Fruit fly (Drosophila melanogaster) whole organism, embryonic: ENCODE data around the gene CG13060.
A peak's percentile ranks its signal among the peaks of the same experiment; 100 is the strongest.

Source experiments
- Blimp-1 ChIP-seq: fragments of 200-800 bp; sonication (Bioruptor generic); optimal IDR thresholded peaks from 3 replicates; lab custom pipeline; 2018; ENCODE audit warnings: missing biosample characterization, missing genetic modification characterization, mild to moderate bottlenecking, moderate library complexity, missing genetic modification reagents
- Bteb2 ChIP-seq: fragments of 200-800 bp; sonication (Bioruptor generic); optimal IDR thresholded peaks from 2 replicates; lab custom pipeline; 2016; ENCODE audit warnings: missing biosample characterization, missing genetic modification characterization
- CG10462 ChIP-seq: fragments of 200-800 bp; sonication (Bioruptor generic); optimal IDR thresholded peaks from 2 replicates; lab custom pipeline; 2016; ENCODE audit warnings: missing biosample characterization, missing genetic modification characterization
- CG11723 ChIP-seq: fragments of 200-800 bp; sonication (Bioruptor generic); optimal IDR thresholded peaks from 2 replicates; lab custom pipeline; 2017; ENCODE audit warnings: missing biosample characterization, mild to moderate bottlenecking, missing genetic modification characterization
- CG12769 ChIP-seq: fragments of 200-800 bp; sonication (Bioruptor generic); optimal IDR thresholded peaks from 2 replicates; lab custom pipeline; 2019; ENCODE audit warnings: missing biosample characterization, mild to moderate bottlenecking, missing genetic modification characterization, moderate library complexity
- CG1602 ChIP-seq: fragments of 200-800 bp; sonication (Bioruptor generic); optimal IDR thresholded peaks from 3 replicates; lab custom pipeline; 2016; ENCODE audit warnings: missing biosample characterization, missing genetic modification characterization
- CG1647 ChIP-seq: fragments of 200-800 bp; sonication (Bioruptor generic); optimal IDR thresholded peaks from 3 replicates; lab custom pipeline; 2016; ENCODE audit warnings: missing biosample characterization, missing genetic modification characterization
- CG16815 ChIP-seq: fragments of 200-800 bp; sonication (Bioruptor generic); optimal IDR thresholded peaks from 3 replicates; lab custom pipeline; 2017; ENCODE audit warnings: missing biosample characterization, mild to moderate bottlenecking, missing genetic modification characterization
- CG18764 ChIP-seq: fragments of 200-800 bp; sonication (Bioruptor generic); optimal IDR thresholded peaks from 3 replicates; lab custom pipeline; 2016; ENCODE audit warnings: missing biosample characterization, missing genetic modification characterization
- CG2116 ChIP-seq: fragments of 200-800 bp; sonication (Bioruptor generic); optimal IDR thresholded peaks from 3 replicates; lab custom pipeline; 2018; ENCODE audit warnings: missing biosample characterization, mild to moderate bottlenecking, missing genetic modification characterization
- CG2120 ChIP-seq: fragments of 200-800 bp; sonication (Bioruptor generic); optimal IDR thresholded peaks from 3 replicates; lab custom pipeline; 2016; ENCODE audit warnings: missing biosample characterization, missing genetic modification characterization
- CG2875 ChIP-seq: fragments of 200-800 bp; sonication (Bioruptor generic); optimal IDR thresholded peaks from 2 replicates; lab custom pipeline; 2017; ENCODE audit warnings: missing biosample characterization, mild to moderate bottlenecking, missing genetic modification characterization, missing genetic modification reagents
- CG2889 ChIP-seq: fragments of 200-800 bp; sonication (Bioruptor generic); IDR thresholded peaks from 3 replicates; pipeline ENCODE4 v1.3.6; 2022; ENCODE audit warnings: missing biosample characterization, missing genetic modification characterization
- CG31365 ChIP-seq: fragments of 200-800 bp; sonication (Bioruptor generic); optimal IDR thresholded peaks from 2 replicates; lab custom pipeline; 2018; ENCODE audit warnings: missing biosample characterization, mild to moderate bottlenecking, missing genetic modification characterization
- CG3726 ChIP-seq: fragments of 200-800 bp; sonication (Bioruptor generic); IDR thresholded peaks from 3 replicates; pipeline ENCODE4, ENCODE4 v1.3.6; 2022; ENCODE audit warnings: missing biosample characterization, missing genetic modification characterization
- CG42726 ChIP-seq: fragments of 200-800 bp; sonication (Bioruptor generic); IDR thresholded peaks from 2 replicates; pipeline ENCODE4 v1.3.6; 2022; ENCODE audit warnings: missing biosample characterization, missing genetic modification characterization; ENCODE audit not compliant: partially characterized antibody
- CG43689 ChIP-seq: fragments of 200-800 bp; sonication (Bioruptor generic); IDR thresholded peaks from 2 replicates; pipeline ENCODE4 v1.3.6; 2022; ENCODE audit warnings: missing biosample characterization, missing genetic modification characterization
- CG6765 ChIP-seq: fragments of 200-800 bp; sonication (Bioruptor generic); optimal IDR thresholded peaks from 3 replicates; lab custom pipeline; 2017; ENCODE audit warnings: missing biosample characterization, mild to moderate bottlenecking, missing genetic modification characterization
- CG7786 ChIP-seq: fragments of 200-800 bp; sonication (Bioruptor generic); optimal IDR thresholded peaks from 2 replicates; lab custom pipeline; 2016; ENCODE audit warnings: missing biosample characterization, missing genetic modification characterization
- CG9727 ChIP-seq: fragments of 200-800 bp; sonication (Bioruptor generic); optimal IDR thresholded peaks from 3 replicates; lab custom pipeline; 2017; ENCODE audit warnings: missing biosample characterization, mild to moderate bottlenecking, missing genetic modification characterization
- Gug ChIP-seq: fragments of 200-800 bp; sonication (Bioruptor generic); IDR thresholded peaks from 4 replicates; pipeline ENCODE4 v1.3.6; 2022; ENCODE audit warnings: missing biosample characterization, missing genetic modification characterization
- HmgZ ChIP-seq: fragments of 200-800 bp; sonication (Bioruptor generic); optimal IDR thresholded peaks from 2 replicates; lab custom pipeline; 2018; ENCODE audit warnings: missing biosample characterization, mild to moderate bottlenecking, missing genetic modification characterization
- Hmr ChIP-seq: fragments of 200-800 bp; sonication (Bioruptor generic); optimal IDR thresholded peaks from 3 replicates; lab custom pipeline; 2017; ENCODE audit warnings: mild to moderate bottlenecking, missing biosample characterization, missing genetic modification reagents, missing genetic modification characterization
- Lim3 ChIP-seq: fragments of 200-800 bp; sonication (Bioruptor generic); IDR thresholded peaks from 2 replicates; pipeline ENCODE4 v1.3.6; 2022; ENCODE audit warnings: missing biosample characterization, missing genetic modification characterization
- Max ChIP-seq: fragments of 200-800 bp; sonication (Bioruptor generic); optimal IDR thresholded peaks from 2 replicates; lab custom pipeline; 2016; ENCODE audit warnings: missing biosample characterization, mild to moderate bottlenecking, missing genetic modification characterization
- Med ChIP-seq: fragments of 200-800 bp; sonication (Bioruptor generic); peaks from one replicate; lab custom pipeline; 2016; ENCODE audit warnings: missing biosample characterization, missing genetic modification characterization, mild to moderate bottlenecking, inconsistent platforms, moderate library complexity
- Rx ChIP-seq: fragments of 200-800 bp; sonication (Bioruptor generic); IDR thresholded peaks from 2 replicates; pipeline ENCODE4 v1.3.6; 2022; ENCODE audit warnings: missing biosample characterization, missing genetic modification characterization
- Sin3A ChIP-seq: fragments of >200 bp; optimal IDR thresholded peaks from 2 replicates; lab custom pipeline; 2018
- Xbp1 ChIP-seq: fragments of 200-800 bp; sonication (Bioruptor generic); optimal IDR thresholded peaks from 3 replicates; lab custom pipeline; 2016; ENCODE audit warnings: missing biosample characterization, mild to moderate bottlenecking, missing genetic modification characterization
- aop ChIP-seq: fragments of 200-800 bp; sonication (Bioruptor generic); IDR thresholded peaks from 2 replicates; pipeline ENCODE4 v1.3.6; 2022; ENCODE audit warnings: missing biosample characterization, missing genetic modification characterization
- chinmo ChIP-seq: fragments of 200-800 bp; sonication (Bioruptor generic); IDR thresholded peaks from 4 replicates; pipeline ENCODE4 v1.3.6; 2022; ENCODE audit warnings: missing biosample characterization, missing genetic modification characterization; ENCODE audit not compliant: partially characterized antibody
- crc ChIP-seq: fragments of 200-800 bp; sonication (Bioruptor generic); optimal IDR thresholded peaks from 2 replicates; lab custom pipeline; 2016; ENCODE audit warnings: missing biosample characterization, missing genetic modification characterization
- dan ChIP-seq: fragments of 200-800 bp; sonication (Bioruptor generic); IDR thresholded peaks from 2 replicates; pipeline ENCODE4 v1.3.6; 2022; ENCODE audit warnings: missing biosample characterization, missing genetic modification characterization
- dmrt11E ChIP-seq: fragments of 200-800 bp; sonication (Bioruptor generic); optimal IDR thresholded peaks from 3 replicates; lab custom pipeline; 2018; ENCODE audit warnings: missing biosample characterization, mild to moderate bottlenecking, missing genetic modification characterization, moderate library complexity
- dysf ChIP-seq: fragments of 200-800 bp; sonication (Bioruptor generic); IDR thresholded peaks from 3 replicates; pipeline ENCODE4 v1.3.6; 2022; ENCODE audit warnings: missing biosample characterization, missing genetic modification characterization
- ems ChIP-seq: fragments of 200-800 bp; sonication (Bioruptor generic); optimal IDR thresholded peaks from 3 replicates; lab custom pipeline; 2016; ENCODE audit warnings: missing biosample characterization, missing genetic modification characterization
- esg ChIP-seq: fragments of 200-800 bp; sonication (Bioruptor generic); conservative IDR thresholded peaks from 2 replicates; pipeline ENCODE4 v1.3.6; 2022; ENCODE audit warnings: missing biosample characterization, missing genetic modification characterization
- fd102C ChIP-seq: fragments of 200-800 bp; sonication (Bioruptor generic); optimal IDR thresholded peaks from 2 replicates; lab custom pipeline; 2018; ENCODE audit warnings: missing biosample characterization, mild to moderate bottlenecking, missing genetic modification characterization, moderate library complexity
- ftz-f1 ChIP-seq: fragments of 200-800 bp; sonication (Bioruptor generic); optimal IDR thresholded peaks from 2 replicates; lab custom pipeline; 2016; ENCODE audit warnings: missing biosample characterization, missing genetic modification characterization
- gcm2 ChIP-seq: fragments of 200-800 bp; sonication (Bioruptor generic); optimal IDR thresholded peaks from 2 replicates; lab custom pipeline; 2016; ENCODE audit warnings: missing biosample characterization, missing genetic modification characterization
- grn ChIP-seq: fragments of 200-800 bp; sonication (Bioruptor generic); optimal IDR thresholded peaks from 3 replicates; lab custom pipeline; 2017; ENCODE audit warnings: missing biosample characterization, missing genetic modification characterization
- ham ChIP-seq: fragments of 200-800 bp; sonication (Bioruptor generic); IDR thresholded peaks from 2 replicates; pipeline ENCODE4 v1.3.6; 2022; ENCODE audit warnings: missing biosample characterization, missing genetic modification characterization
- jigr1 ChIP-seq: fragments of 200-800 bp; sonication (Bioruptor generic); IDR thresholded peaks from 3 replicates; pipeline ENCODE4 v1.3.6; 2022; ENCODE audit warnings: missing biosample characterization, missing genetic modification characterization
- lbe ChIP-seq: fragments of 200-800 bp; sonication (Bioruptor generic); optimal IDR thresholded peaks from 2 replicates; lab custom pipeline; 2016; ENCODE audit warnings: missing biosample characterization, mild to moderate bottlenecking, missing genetic modification characterization
- lmd ChIP-seq: fragments of 200-800 bp; sonication (Bioruptor generic); IDR thresholded peaks from 2 replicates; pipeline ENCODE4 v1.3.6; 2022; ENCODE audit warnings: missing biosample characterization, missing genetic modification characterization
- oc ChIP-seq: fragments of 200-800 bp; sonication (Bioruptor generic); optimal IDR thresholded peaks from 2 replicates; lab custom pipeline; 2018; ENCODE audit warnings: missing biosample characterization, mild to moderate bottlenecking, missing genetic modification characterization, moderate library complexity
- prd ChIP-seq, 3 experiments: fragments of >200 bp in 2 of 3; fragments of 200-800 bp in 1 of 3; sonication (Bioruptor generic) in 1 of 3; optimal IDR thresholded peaks in 2 of 3; IDR thresholded peaks in 1 of 3; 2 replicates in 2 of 3; 3 replicates in 1 of 3; pipeline versions ENCODE4 v1.3.6 to Lab custom; 2017 to 2022; ENCODE audit warnings: missing biosample characterization in 1 of 3, missing genetic modification characterization in 1 of 3
- pros ChIP-seq: fragments of 200-800 bp; sonication (Bioruptor generic); optimal IDR thresholded peaks from 3 replicates; lab custom pipeline; 2019; ENCODE audit warnings: missing biosample characterization, mild to moderate bottlenecking, missing genetic modification characterization, moderate library complexity
- salm ChIP-seq: fragments of 200-800 bp; sonication (Bioruptor generic); optimal IDR thresholded peaks from 2 replicates; lab custom pipeline; 2018; ENCODE audit warnings: missing biosample characterization, mild to moderate bottlenecking, missing genetic modification characterization
- sens-2 ChIP-seq: fragments of 200-800 bp; sonication (Bioruptor generic); IDR thresholded peaks from 2 replicates; pipeline ENCODE4 v1.3.6; 2022; ENCODE audit warnings: missing biosample characterization, missing genetic modification characterization
- slp2 ChIP-seq: fragments of 200-800 bp; sonication (Bioruptor generic); optimal IDR thresholded peaks from 2 replicates; lab custom pipeline; 2016; ENCODE audit warnings: missing biosample characterization, missing genetic modification characterization
- unc-4 ChIP-seq: fragments of 200-800 bp; sonication (Bioruptor generic); IDR thresholded peaks from 2 replicates; pipeline ENCODE4 v1.3.6; 2022; ENCODE audit warnings: missing biosample characterization, missing genetic modification characterization; ENCODE audit not compliant: partially characterized antibody

The CG13060 gene

DNA sequence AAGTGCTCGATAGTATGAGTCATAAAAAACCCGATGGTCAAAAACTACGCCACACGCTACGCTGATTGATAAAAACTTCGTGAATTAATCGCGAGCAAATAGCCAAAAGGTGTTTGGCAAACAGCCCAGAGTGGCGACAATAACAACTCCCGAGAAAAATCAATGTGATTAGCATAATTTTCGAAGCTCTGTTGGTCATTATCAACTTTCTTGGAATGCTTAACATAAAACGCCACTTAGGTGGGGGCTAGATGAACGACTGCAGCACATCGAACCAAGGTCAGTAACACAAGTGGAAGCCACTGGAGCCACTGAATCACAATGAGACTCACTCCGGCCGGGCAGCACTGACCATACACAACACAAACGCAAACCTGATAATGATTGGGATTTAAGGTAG lies 18.1 kb downstream of the CG13060 start (continued):
- no peak for TF ChIP-seq CG2875 (GFP tag; lab: Kevin White, UChicago)
- no peak for TF ChIP-seq grn
- TF ChIP-seq dan (GFP tag; lab: Robert Waterston, UW), result no peak
- peak; percentile 47 for TF ChIP-seq oc (tag; lab: Kevin White, UChicago)
- no peak for TF ChIP-seq esg (GFP tag; lab: Robert Waterston, UW)
- no peak for TF ChIP-seq Lim3
- TF ChIP-seq salm, result no peak
- no peak for TF ChIP-seq ems (GFP tag; lab: Kevin White, UChicago)
- TF ChIP-seq CG3726 (GFP tag; lab: Robert Waterston, UW), result no peak
- TF ChIP-seq Sin3A, result no peak
- TF ChIP-seq aop (GFP tag; lab: Robert Waterston, UW), result no peak
- no peak for TF ChIP-seq lbe (GFP tag; lab: Kevin White, UChicago)
- TF ChIP-seq Blimp-1, result peak; percentile 63
- no peak for TF ChIP-seq prd (optimal IDR thresholded peaks at IDR 0.05; lab: Kevin White, UChicago)
- TF ChIP-seq prd (GFP tag; IDR thresholded peaks at IDR 0.05; lab: Robert Waterston, UW), result no peak
- TF ChIP-seq CG1602 (GFP tag; lab: Kevin White, UChicago), result no peak
- no peak for TF ChIP-seq CG42726 (GFP tag; lab: Robert Waterston, UW)
- TF ChIP-seq lmd (GFP tag; lab: Robert Waterston, UW), result no peak
- TF ChIP-seq CG6765 (GFP tag; lab: Kevin White, UChicago), result no peak
- no peak for TF ChIP-seq dmrt11E
- no peak for TF ChIP-seq Max (GFP tag; lab: Kevin White, UChicago)
- TF ChIP-seq crc (GFP tag; lab: Kevin White, UChicago), result no peak
- no peak for TF ChIP-seq CG16815 (GFP tag; lab: Kevin White, UChicago)
- 0 out of 2 replicates have a peak, but pooled peaks have one; percentile 10 for TF ChIP-seq CG43689 (GFP tag; lab: Robert Waterston, UW)
- TF ChIP-seq chinmo (GFP tag; lab: Robert Waterston, UW), result peak; percentile 71; the same call in 1 of the 4 replicates
- TF ChIP-seq Xbp1, result no peak
- no peak for TF ChIP-seq CG1647
- TF ChIP-seq Gug (GFP tag; lab: Robert Waterston, UW), result no peak
- peak; percentile 48 for TF ChIP-seq ftz-f1 (GFP tag; lab: Kevin White, UChicago)
- TF ChIP-seq CG7786, result no peak
- TF ChIP-seq CG10462 (GFP tag; lab: Kevin White, UChicago), result no peak
- TF ChIP-seq CG2116 (GFP tag; lab: Kevin White, UChicago), result no peak
- TF ChIP-seq fd102C (GFP tag; lab: Kevin White, UChicago), result no peak
- TF ChIP-seq CG12769 (tag; lab: Kevin White, UChicago), result peak; percentile 68
- TF ChIP-seq CG2889 (GFP tag; lab: Robert Waterston, UW), result no peak
- TF ChIP-seq gcm2 (GFP tag; lab: Kevin White, UChicago), result no peak
- TF ChIP-seq Bteb2 (GFP tag; lab: Kevin White, UChicago), result no peak
- no peak for TF ChIP-seq jigr1 (GFP tag; lab: Robert Waterston, UW)
- peak; percentile 20 for TF ChIP-seq Med (GFP tag; lab: Kevin White, UChicago)
- TF ChIP-seq CG9727 (GFP tag; lab: Kevin White, UChicago), result no peak
- TF ChIP-seq CG18764 (GFP tag; lab: Kevin White, UChicago), result no peak
- TF ChIP-seq unc-4, result no peak
- no peak for TF ChIP-seq ham (GFP tag; lab: Robert Waterston, UW)
- TF ChIP-seq sens-2 (GFP tag; lab: Robert Waterston, UW), result no peak
- TF ChIP-seq Hmr, result no peak
- no peak for TF ChIP-seq CG11723 (GFP tag; lab: Kevin White, UChicago)
- no peak for TF ChIP-seq dysf (GFP tag; lab: Robert Waterston, UW)
- no peak for TF ChIP-seq Rx (GFP tag; lab: Robert Waterston, UW)
- TF ChIP-seq slp2 (GFP tag; lab: Kevin White, UChicago), result no peak
- TF ChIP-seq CG31365 (tag; lab: Kevin White, UChicago), result no peak
- peak; percentile 62 for TF ChIP-seq pros
- TF ChIP-seq HmgZ (tag; lab: Kevin White, UChicago), result no peak
- no peak for TF ChIP-seq CG2120 (GFP tag; lab: Kevin White, UChicago)
